Worm (Caenorhabditis elegans) whole organism, midembryonic: ENCODE results near the gene K10G4.10.

ENCODE experiments used
- T22C8.4 ChIP-seq: fragments of 200-800 bp; sonication (Bioruptor generic); IDR thresholded peaks from 2 replicates; pipeline ENCODE4 v1.3.6; 2022; ENCODE audit warnings: missing genetic modification characterization, missing compliant biosample characterization
- cog-1 ChIP-seq: sonication (generic microtip); optimal IDR thresholded peaks from 2 replicates; lab custom pipeline; 2016; ENCODE audit warnings: missing genetic modification characterization, missing compliant biosample characterization
- flt-1 ChIP-seq: fragments of 200-800 bp; sonication (Bioruptor generic); IDR thresholded peaks from 2 replicates; pipeline ENCODE4 v1.3.6; 2022; ENCODE audit warnings: missing genetic modification characterization, missing compliant biosample characterization
- tab-1 ChIP-seq: fragments of 200-800 bp; sonication (Bioruptor generic); IDR thresholded peaks from 2 replicates; pipeline ENCODE4 v1.3.6; 2022; ENCODE audit warnings: missing genetic modification characterization, missing compliant biosample characterization
- ztf-23 ChIP-seq: fragments of 200-800 bp; sonication (Bioruptor generic); IDR thresholded peaks from 2 replicates; pipeline ENCODE4 v1.3.6; 2022; ENCODE audit warnings: missing genetic modification reagents, missing genetic modification characterization, missing compliant biosample characterization
- ztf-29 ChIP-seq: fragments of 200-800 bp; sonication (Bioruptor generic); IDR thresholded peaks from 2 replicates; pipeline ENCODE4 v1.3.6; 2022; ENCODE audit warnings: missing genetic modification reagents, missing genetic modification characterization, missing compliant biosample characterization

DNA sequence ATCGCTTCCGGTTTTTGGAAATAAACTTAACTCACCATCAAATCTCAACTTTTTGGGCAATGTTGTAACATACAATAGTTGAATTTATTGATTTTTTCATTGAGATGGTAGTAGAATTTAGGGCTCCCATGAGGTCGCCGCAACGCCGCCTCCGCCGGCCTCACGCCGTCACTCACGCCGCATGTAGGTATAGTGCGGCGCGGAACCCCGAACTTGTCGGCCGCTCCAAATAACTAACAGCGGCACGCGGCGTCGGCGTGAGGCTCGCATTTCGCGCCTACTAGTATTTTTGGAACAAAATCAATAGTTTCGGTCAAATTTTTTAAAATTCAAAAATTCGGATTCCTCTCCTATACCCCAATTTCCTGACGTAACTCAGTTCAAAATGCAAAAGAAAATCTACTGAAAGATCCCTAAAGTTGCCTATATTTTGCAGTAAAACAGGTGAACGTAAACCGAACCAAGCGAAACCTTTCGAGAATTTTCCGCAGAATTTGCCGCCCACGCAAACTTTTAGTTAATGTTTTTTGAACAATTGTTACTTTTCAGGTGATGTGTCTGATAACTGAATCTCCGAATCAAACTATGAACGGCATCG is 21.9 kb upstream of the K10G4.10 start, which contains the start of gene Y61B8A.6:
- no peak for TF ChIP-seq ztf-23 (GFP tag; lab: Robert Waterston, UW)
- no peak for TF ChIP-seq flt-1 (GFP tag; lab: Robert Waterston, UW)
- no peak for TF ChIP-seq cog-1 (tag; lab: Kevin White, UChicago)
- TF ChIP-seq tab-1: no peak
- 0 out of 2 replicates have a peak, but pooled peaks have one; percentile 9 for TF ChIP-seq T22C8.4 (GFP tag; lab: Robert Waterston, UW)
- TF ChIP-seq ztf-29 (GFP tag; lab: Robert Waterston, UW): no peak
